Fruit fly (Drosophila melanogaster) whole organism, embryonic: ENCODE results near the gene Blos4.
A peak's percentile ranks its signal among the peaks of the same experiment; 100 is the strongest.

Source experiments
- Ada2b ChIP-seq: fragments of 200-800 bp; sonication (Bioruptor generic); IDR thresholded peaks from 2 replicates; pipeline ENCODE4 v1.3.6; 2022; ENCODE audit warnings: missing biosample characterization, missing genetic modification characterization
- Atf-2 ChIP-seq: fragments of 200-800 bp; sonication (Bioruptor generic); optimal IDR thresholded peaks from 2 replicates; lab custom pipeline; 2016; ENCODE audit warnings: missing biosample characterization, missing genetic modification characterization
- Awh ChIP-seq: fragments of 200-800 bp; sonication (Bioruptor generic); IDR thresholded peaks from 2 replicates; pipeline ENCODE4, ENCODE4 v1.3.6; 2022; ENCODE audit warnings: missing biosample characterization, missing genetic modification characterization
- Bgb ChIP-seq: fragments of 200-800 bp; sonication (Bioruptor generic); IDR thresholded peaks from 2 replicates; pipeline ENCODE4 v1.3.6; 2022; ENCODE audit warnings: missing biosample characterization, missing genetic modification characterization; ENCODE audit not compliant: partially characterized antibody
- CG10979 ChIP-seq: fragments of 200-800 bp; sonication (Bioruptor generic); optimal IDR thresholded peaks from 2 replicates; lab custom pipeline; 2018; ENCODE audit warnings: missing biosample characterization, mild to moderate bottlenecking, missing genetic modification characterization, moderate library complexity
- CG11247 ChIP-seq: fragments of 200-800 bp; sonication (Bioruptor generic); IDR thresholded peaks from 2 replicates; pipeline ENCODE4 v1.3.6; 2022; ENCODE audit warnings: missing biosample characterization, missing genetic modification characterization
- CG12391 ChIP-seq: fragments of 200-800 bp; sonication (Bioruptor generic); optimal IDR thresholded peaks from 3 replicates; lab custom pipeline; 2018; ENCODE audit warnings: missing biosample characterization, mild to moderate bottlenecking, missing genetic modification characterization, moderate library complexity
- CG14667 ChIP-seq: fragments of 200-800 bp; sonication (Bioruptor generic); IDR thresholded peaks from 2 replicates; pipeline ENCODE4 v1.3.6; 2022; ENCODE audit warnings: missing biosample characterization, missing genetic modification characterization
- CG15514 ChIP-seq: fragments of 200-800 bp; sonication (Bioruptor generic); optimal IDR thresholded peaks from 3 replicates; lab custom pipeline; 2017; ENCODE audit warnings: missing biosample characterization, missing genetic modification characterization, mild to moderate bottlenecking, moderate library complexity, missing genetic modification reagents
- CG15601 ChIP-seq: fragments of 200-800 bp; sonication (Bioruptor generic); optimal IDR thresholded peaks from 3 replicates; lab custom pipeline; 2019; ENCODE audit warnings: missing biosample characterization, mild to moderate bottlenecking, missing genetic modification characterization, moderate library complexity
- CG16863 ChIP-seq: fragments of 200-800 bp; sonication (Bioruptor generic); optimal IDR thresholded peaks from 3 replicates; lab custom pipeline; 2016; ENCODE audit warnings: missing biosample characterization, missing genetic modification characterization
- CG17328 ChIP-seq: fragments of 200-800 bp; sonication (Bioruptor generic); IDR thresholded peaks from 2 replicates; pipeline ENCODE4 v1.3.6; 2022; ENCODE audit warnings: missing biosample characterization, missing genetic modification characterization
- CG17359 ChIP-seq: fragments of 200-800 bp; sonication (Bioruptor generic); optimal IDR thresholded peaks from 3 replicates; lab custom pipeline; 2018; ENCODE audit warnings: missing biosample characterization, mild to moderate bottlenecking, missing genetic modification characterization, moderate library complexity
- CG18262 ChIP-seq: fragments of 200-800 bp; optimal IDR thresholded peaks from 3 replicates; lab custom pipeline; 2019; ENCODE audit warnings: missing biosample characterization, mild to moderate bottlenecking, missing genetic modification characterization, moderate library complexity
- CG18764 ChIP-seq: fragments of 200-800 bp; sonication (Bioruptor generic); optimal IDR thresholded peaks from 3 replicates; lab custom pipeline; 2016; ENCODE audit warnings: missing biosample characterization, missing genetic modification characterization
- CG31224 ChIP-seq: fragments of 200-800 bp; sonication (Bioruptor generic); IDR thresholded peaks from 2 replicates; pipeline ENCODE4 v1.3.6; 2022; ENCODE audit warnings: missing biosample characterization, missing genetic modification characterization
- CG32772 ChIP-seq: fragments of 200-800 bp; sonication (Bioruptor generic); IDR thresholded peaks from 2 replicates; pipeline ENCODE4 v1.3.6; 2022; ENCODE audit warnings: missing biosample characterization, missing genetic modification characterization
- CG33213 ChIP-seq: fragments of 200-800 bp; sonication (Bioruptor generic); optimal IDR thresholded peaks from 3 replicates; lab custom pipeline; 2016; ENCODE audit warnings: missing biosample characterization, missing genetic modification characterization
- CG43689 ChIP-seq: fragments of 200-800 bp; sonication (Bioruptor generic); IDR thresholded peaks from 2 replicates; pipeline ENCODE4 v1.3.6; 2022; ENCODE audit warnings: missing biosample characterization, missing genetic modification characterization
- CG4424 ChIP-seq: fragments of 200-800 bp; sonication (Bioruptor generic); optimal IDR thresholded peaks from 3 replicates; lab custom pipeline; 2016; ENCODE audit warnings: missing biosample characterization, missing genetic modification characterization
- CG5953 ChIP-seq: fragments of 200-800 bp; sonication (Bioruptor generic); IDR thresholded peaks from 2 replicates; pipeline ENCODE4 v1.3.6; 2022; ENCODE audit warnings: missing biosample characterization, missing genetic modification characterization
- CG8478 ChIP-seq: fragments of >200 bp; optimal IDR thresholded peaks from 2 replicates; lab custom pipeline; 2018
- D19A ChIP-seq: fragments of 200-800 bp; optimal IDR thresholded peaks from 3 replicates; lab custom pipeline; 2019; ENCODE audit warnings: missing biosample characterization, mild to moderate bottlenecking, missing genetic modification characterization, moderate library complexity
- Deaf1 ChIP-seq: fragments of 200-800 bp; optimal IDR thresholded peaks from 3 replicates; lab custom pipeline; 2019; ENCODE audit warnings: missing biosample characterization, mild to moderate bottlenecking, missing genetic modification characterization, moderate library complexity
- Dll ChIP-seq: fragments of 200-800 bp; sonication (Bioruptor generic); IDR thresholded peaks from 4 replicates; pipeline ENCODE4 v1.3.6; 2022; ENCODE audit warnings: missing biosample characterization, missing genetic modification characterization; ENCODE audit not compliant: partially characterized antibody
- Drgx ChIP-seq: fragments of 200-800 bp; sonication (Bioruptor generic); IDR thresholded peaks from 2 replicates; pipeline ENCODE4 v1.3.6; 2022; ENCODE audit warnings: missing biosample characterization, missing genetic modification characterization
- Elba2 ChIP-seq: fragments of 200-800 bp; sonication (Bioruptor generic); optimal IDR thresholded peaks from 3 replicates; lab custom pipeline; 2016; ENCODE audit warnings: missing biosample characterization, missing genetic modification characterization
- Max ChIP-seq: fragments of 200-800 bp; sonication (Bioruptor generic); optimal IDR thresholded peaks from 2 replicates; lab custom pipeline; 2016; ENCODE audit warnings: missing biosample characterization, mild to moderate bottlenecking, missing genetic modification characterization
- NC2β ChIP-seq: fragments of 200-800 bp; sonication (Bioruptor generic); optimal IDR thresholded peaks from 2 replicates; lab custom pipeline; 2016; ENCODE audit warnings: missing biosample characterization, missing genetic modification characterization
- Optix ChIP-seq: fragments of 200-800 bp; sonication (Bioruptor generic); IDR thresholded peaks from 3 replicates; pipeline ENCODE4 v1.3.6; 2022; ENCODE audit warnings: missing biosample characterization, missing genetic modification characterization
- Sin3A ChIP-seq: fragments of >200 bp; optimal IDR thresholded peaks from 2 replicates; lab custom pipeline; 2018
- Xbp1 ChIP-seq: fragments of 200-800 bp; sonication (Bioruptor generic); optimal IDR thresholded peaks from 3 replicates; lab custom pipeline; 2016; ENCODE audit warnings: missing biosample characterization, mild to moderate bottlenecking, missing genetic modification characterization
- Xrp1 ChIP-seq: fragments of 200-800 bp; sonication (Bioruptor generic); IDR thresholded peaks from 2 replicates; pipeline ENCODE4 v1.3.6; 2022; ENCODE audit warnings: missing biosample characterization, missing genetic modification characterization
- az2 ChIP-seq: fragments of 200-800 bp; sonication (Bioruptor generic); optimal IDR thresholded peaks from 3 replicates; lab custom pipeline; 2016; ENCODE audit warnings: missing biosample characterization, missing genetic modification characterization
- bigmax ChIP-seq: fragments of 200-800 bp; sonication (Bioruptor generic); optimal IDR thresholded peaks from 2 replicates; lab custom pipeline; 2018; ENCODE audit warnings: missing biosample characterization, mild to moderate bottlenecking, missing genetic modification characterization
- cato ChIP-seq: fragments of 200-800 bp; sonication (Bioruptor generic); optimal IDR thresholded peaks from 2 replicates; lab custom pipeline; 2016; ENCODE audit warnings: missing biosample characterization, missing genetic modification characterization, borderline replicate concordance
- dmrt11E ChIP-seq: fragments of 200-800 bp; sonication (Bioruptor generic); optimal IDR thresholded peaks from 3 replicates; lab custom pipeline; 2018; ENCODE audit warnings: missing biosample characterization, mild to moderate bottlenecking, missing genetic modification characterization, moderate library complexity
- dmrt99B ChIP-seq: fragments of 200-800 bp; sonication (Bioruptor generic); optimal IDR thresholded peaks from 2 replicates; lab custom pipeline; 2018; ENCODE audit warnings: missing biosample characterization, mild to moderate bottlenecking, missing genetic modification characterization, moderate library complexity
- ewg ChIP-seq: fragments of 200-800 bp; sonication (Bioruptor generic); optimal IDR thresholded peaks from 3 replicates; lab custom pipeline; 2017; ENCODE audit warnings: mild to moderate bottlenecking, missing biosample characterization, missing genetic modification reagents, missing genetic modification characterization
- her ChIP-seq: fragments of 200-800 bp; sonication (Bioruptor generic); optimal IDR thresholded peaks from 2 replicates; lab custom pipeline; 2016; ENCODE audit warnings: missing biosample characterization, missing genetic modification characterization
- hkb ChIP-seq, 2 experiments: fragments of 200-800 bp in 1 of 2; fragments of >200 bp in 1 of 2; sonication (Bioruptor generic) in 1 of 2; IDR thresholded peaks in 1 of 2; optimal IDR thresholded peaks in 1 of 2; 2 replicates each; pipeline versions ENCODE4 v1.3.6 to Lab custom; 2017 to 2022; ENCODE audit warnings: missing biosample characterization in 1 of 2, missing genetic modification characterization in 1 of 2
- lilli ChIP-seq: fragments of 200-800 bp; sonication (Bioruptor generic); optimal IDR thresholded peaks from 3 replicates; lab custom pipeline; 2016; ENCODE audit warnings: missing biosample characterization, missing genetic modification characterization
- lmd ChIP-seq: fragments of 200-800 bp; sonication (Bioruptor generic); IDR thresholded peaks from 2 replicates; pipeline ENCODE4 v1.3.6; 2022; ENCODE audit warnings: missing biosample characterization, missing genetic modification characterization
- org-1 ChIP-seq: fragments of 200-800 bp; sonication (Bioruptor generic); optimal IDR thresholded peaks from 2 replicates; lab custom pipeline; 2017; ENCODE audit warnings: missing biosample characterization, missing genetic modification characterization
- ranshi ChIP-seq: fragments of 200-800 bp; sonication (Bioruptor generic); IDR thresholded peaks from 2 replicates; pipeline ENCODE4 v1.3.6; 2022; ENCODE audit warnings: missing biosample characterization, missing genetic modification characterization
- ro ChIP-seq: fragments of 200-800 bp; sonication (Bioruptor generic); IDR thresholded peaks from 2 replicates; pipeline ENCODE4 v1.3.6; 2022; ENCODE audit warnings: missing biosample characterization, missing genetic modification characterization
- sc ChIP-seq, 3 experiments: fragments of >200 bp in 2 of 3; fragments of 200-800 bp in 1 of 3; sonication (Bioruptor generic) in 1 of 3; optimal IDR thresholded peaks; 2 replicates in 2 of 3; 3 replicates in 1 of 3; lab custom pipeline; 2017; ENCODE audit warnings: mild to moderate bottlenecking in 1 of 3, missing biosample characterization in 1 of 3, missing genetic modification characterization in 1 of 3, missing genetic modification reagents in 1 of 3
- sens ChIP-seq: fragments of 200-800 bp; sonication (Bioruptor generic); peaks from one replicate; lab custom pipeline; 2016; ENCODE audit warnings: missing biosample characterization, missing genetic modification characterization
- stwl ChIP-seq: fragments of 200-800 bp; sonication (Bioruptor generic); optimal IDR thresholded peaks from 3 replicates; lab custom pipeline; 2018; ENCODE audit warnings: missing biosample characterization, mild to moderate bottlenecking, missing genetic modification characterization, moderate library complexity
- zf30C ChIP-seq: fragments of 200-800 bp; sonication (Bioruptor generic); optimal IDR thresholded peaks from 3 replicates; lab custom pipeline; 2018; ENCODE audit warnings: missing biosample characterization, mild to moderate bottlenecking, missing genetic modification characterization

The Blos4 gene

dm6 chr3L:10904770-10905169, 25.9 kb downstream of the Blos4 start (continued):
- TF ChIP-seq az2 (no peak), CG17328 (GFP tag; lab: Robert Waterston, UW) (no peak), D19A (tag; lab: Kevin White, UChicago) (no peak), dmrt99B (tag; lab: Kevin White, UChicago) (peak; percentile 25), bigmax (no peak), Optix (GFP tag; lab: Robert Waterston, UW) (no peak), ewg (GFP tag; lab: Kevin White, UChicago) (no peak), ranshi (GFP tag; lab: Robert Waterston, UW) (no peak), Max (no peak), CG4424 (GFP tag; lab: Kevin White, UChicago) (no peak), CG16863 (GFP tag; lab: Kevin White, UChicago) (no peak), hkb (optimal IDR thresholded peaks at IDR 0.05; lab: Kevin White, UChicago) (no peak), hkb (GFP tag; IDR thresholded peaks at IDR 0.05; lab: Robert Waterston, UW) (peak; percentile 34; the same call in 1 of the 2 replicates), Xbp1 (GFP tag; lab: Kevin White, UChicago) (no peak), CG14667 (GFP tag; lab: Robert Waterston, UW) (no peak), CG10979 (tag; lab: Kevin White, UChicago) (peak; percentile 20), zf30C (GFP tag; lab: Kevin White, UChicago) (no peak), Xrp1 (peak; percentile 34; the same call in 1 of the 2 replicates), CG32772 (GFP tag; lab: Robert Waterston, UW) (no peak), Awh (GFP tag; lab: Robert Waterston, UW) (no peak), CG17359 (tag; lab: Kevin White, UChicago) (peak; percentile 11), org-1 (GFP tag; lab: Kevin White, UChicago) (no peak), CG33213 (GFP tag; lab: Kevin White, UChicago) (no peak), Ada2b (peak; percentile 24; the same call in 1 of the 2 replicates), CG15601 (tag; lab: Kevin White, UChicago) (no peak), cato (GFP tag; lab: Kevin White, UChicago) (no peak), CG43689 (GFP tag; lab: Robert Waterston, UW) (no peak), CG11247 (GFP tag; lab: Robert Waterston, UW) (no peak), CG31224 (GFP tag; lab: Robert Waterston, UW) (no peak), Atf-2 (no peak), Dll (GFP tag; lab: Robert Waterston, UW) (no peak), ro (GFP tag; lab: Robert Waterston, UW) (no peak), CG18262 (tag; lab: Kevin White, UChicago) (no peak), dmrt11E (tag; lab: Kevin White, UChicago) (no peak)

dm6 chr3L:10909612-10910011, 30.7 kb downstream of the Blos4 start:
- TF ChIP-seq Deaf1 (tag; lab: Kevin White, UChicago): no peak
- TF ChIP-seq stwl: no peak
- no peak for TF ChIP-seq Bgb (GFP tag; lab: Robert Waterston, UW)
- TF ChIP-seq Xbp1 (GFP tag; lab: Kevin White, UChicago): no peak
- peak; percentile 20 for TF ChIP-seq sens (GFP tag; lab: Kevin White, UChicago)

- TF ChIP-seq CG14667 (GFP tag; lab: Robert Waterston, UW) (no peak), Elba2 (GFP tag; lab: Kevin White, UChicago) (no peak), Drgx (GFP tag; lab: Robert Waterston, UW) (peak; percentile 88), CG8478 (lab: Kevin White, UChicago) (no peak), CG18764 (GFP tag; lab: Kevin White, UChicago) (no peak), CG5953 (GFP tag; lab: Robert Waterston, UW) (no peak), Sin3A (lab: Kevin White, UChicago) (no peak), CG32772 (GFP tag; lab: Robert Waterston, UW) (no peak), CG15514 (GFP tag; lab: Kevin White, UChicago) (no peak), sc (optimal IDR thresholded peaks at IDR 0.05; lab: Kevin White, UChicago) (no peak), sc (GFP tag; optimal IDR thresholded peaks at IDR 0.05; lab: Kevin White, UChicago) (no peak), NC2β (GFP tag; lab: Kevin White, UChicago) (no peak), CG12391 (tag; lab: Kevin White, UChicago) (no peak), CG17328 (GFP tag; lab: Robert Waterston, UW) (no peak), her (no peak), lmd (GFP tag; lab: Robert Waterston, UW) (peak; percentile 17; the same call in 1 of the 2 replicates), lilli (no peak)
These were observed 34.3 kb downstream of the Blos4 start for dm6 chr3L:10913214-10913613.
